Worm (Caenorhabditis elegans) whole organism, dauer: Measurements from ENCODE around the gene arrd-11.

ENCODE experiments used
- unc-62 ChIP-seq: sonication (generic microtip); optimal IDR thresholded peaks from 2 replicates; lab custom pipeline; 2017; ENCODE audit warnings: missing biosample characterization, missing genetic modification reagents, missing genetic modification characterization

Gene arrd-11

ce11 chrII:13796312-13796711 is 33.1 kb downstream of the arrd-11 start:
- TF ChIP-seq unc-62 (GFP tag; lab: Kevin White, UChicago) = no peak

- no peak for TF ChIP-seq unc-62 (GFP tag; lab: Kevin White, UChicago)
Measured at ce11 chrII:13806269-13806668, 43.1 kb downstream of the arrd-11 start.

ce11 chrII:13812335-13812734 is 49.1 kb downstream of the arrd-11 start:
- TF ChIP-seq unc-62 (GFP tag; lab: Kevin White, UChicago) = no peak

ce11 chrII:13813413-13813812 is 50.2 kb downstream of the arrd-11 start:
- no peak for TF ChIP-seq unc-62 (GFP tag; lab: Kevin White, UChicago)

- TF ChIP-seq unc-62 (GFP tag; lab: Kevin White, UChicago) = no peak
Measured at ce11 chrII:13813950-13814349, 50.7 kb downstream of the arrd-11 start.
